Worm (Caenorhabditis elegans): ENCODE measurements around the gene rbx-1.

The rbx-1 gene

ce11 chrV:9713532-9713931, 23.2 kb upstream of the rbx-1 start, which contains the start of gene F40F9.10:
Gene F40F9.10 (minus strand): TSS chrV:9713632.
- TF ChIP-seq him-1 (tag; optimal IDR thresholded peaks at IDR 0.05) (no peak), dao-5 (tag; optimal IDR thresholded peaks at IDR 0.05) (no peak), W03F9.2 (tag; optimal IDR thresholded peaks at IDR 0.05) (no peak)

ce11 chrV:9712418-9713173, 22.3 kb upstream of the rbx-1 start:
- TF ChIP-seq W03F9.2 (tag; optimal IDR thresholded peaks at IDR 0.05) (no peak), dao-5 (tag; optimal IDR thresholded peaks at IDR 0.05) (no peak), him-1 (tag; optimal IDR thresholded peaks at IDR 0.05) (no peak)

DNA sequence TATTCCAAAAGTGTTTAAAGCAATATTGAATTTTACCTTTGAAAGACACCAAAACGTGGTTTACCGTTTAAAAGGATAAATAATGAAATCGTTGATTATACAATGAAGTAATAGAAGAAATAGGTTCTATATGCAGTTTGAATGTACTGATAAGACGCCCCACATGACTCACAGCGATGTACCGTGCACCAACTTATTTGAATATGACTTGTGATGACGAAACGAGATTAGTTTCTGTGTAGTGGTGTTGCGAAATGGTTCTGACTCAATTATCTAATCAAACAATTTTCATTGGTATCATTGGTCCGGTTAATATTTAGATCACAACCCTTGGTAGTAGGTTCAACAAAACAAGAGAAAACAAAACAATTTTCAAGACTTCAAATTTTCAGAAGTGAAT, 20.9 kb upstream of the rbx-1 start:
- TF ChIP-seq W03F9.2 (tag; optimal IDR thresholded peaks at IDR 0.05) (no peak), dao-5 (tag; optimal IDR thresholded peaks at IDR 0.05) (no peak), him-1 (tag; optimal IDR thresholded peaks at IDR 0.05) (no peak)

DNA sequence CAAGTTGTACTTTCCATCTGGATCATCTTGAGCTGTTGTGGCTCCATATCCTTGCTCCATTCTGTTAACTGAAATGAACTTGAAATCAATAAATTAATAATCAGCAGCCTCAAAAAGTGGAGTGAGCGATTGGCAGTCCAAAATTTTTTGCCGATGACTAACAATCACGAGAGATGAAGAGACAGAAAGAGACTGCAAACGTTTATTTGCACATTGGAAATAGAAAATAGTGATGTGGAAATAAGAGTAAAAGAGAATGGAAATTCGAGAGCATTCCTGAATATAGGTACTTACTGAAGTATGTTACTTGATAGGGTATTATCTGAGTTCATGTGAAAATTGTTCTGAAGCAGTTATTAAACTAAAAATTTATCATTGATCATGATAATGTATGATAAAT, 19.4 kb upstream of the rbx-1 start, which contains the start of gene tag-120:
TSS of gene tag-120 (minus strand) at position 68 of the 400 bp plus-strand sequence.
- TF ChIP-seq W03F9.2 (tag; optimal IDR thresholded peaks at IDR 0.05) = no peak
- no peak for TF ChIP-seq dao-5 (tag; optimal IDR thresholded peaks at IDR 0.05)
- no peak for TF ChIP-seq him-1 (tag; optimal IDR thresholded peaks at IDR 0.05)

DNA sequence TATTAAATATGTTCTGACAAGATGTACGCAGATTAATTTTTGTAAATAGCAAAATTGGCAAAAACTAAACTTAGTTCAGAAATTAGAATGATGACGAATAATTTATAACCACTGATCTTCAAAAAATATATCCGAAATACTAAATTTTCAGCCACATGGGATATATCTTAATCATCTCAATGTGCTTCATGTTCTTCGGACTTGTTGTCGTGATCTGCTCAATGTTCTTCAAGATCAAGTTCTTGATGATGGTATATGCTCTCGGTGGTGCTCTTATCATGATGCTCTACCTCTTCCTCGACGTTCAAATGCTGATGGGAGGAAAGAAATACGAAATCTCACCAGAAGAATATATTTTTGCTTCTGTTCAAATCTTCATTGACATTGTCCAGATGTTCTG, 16.3 kb upstream of the rbx-1 start:
- TF ChIP-seq dao-5 (tag; optimal IDR thresholded peaks at IDR 0.05) (no peak), him-1 (tag; optimal IDR thresholded peaks at IDR 0.05) (no peak), W03F9.2 (tag; optimal IDR thresholded peaks at IDR 0.05) (no peak)

ce11 chrV:9704399-9704798, 14.1 kb upstream of the rbx-1 start:
- TF ChIP-seq him-1 (tag; optimal IDR thresholded peaks at IDR 0.05) (no peak), dao-5 (tag; optimal IDR thresholded peaks at IDR 0.05) (no peak), W03F9.2 (tag; optimal IDR thresholded peaks at IDR 0.05) (no peak)

DNA sequence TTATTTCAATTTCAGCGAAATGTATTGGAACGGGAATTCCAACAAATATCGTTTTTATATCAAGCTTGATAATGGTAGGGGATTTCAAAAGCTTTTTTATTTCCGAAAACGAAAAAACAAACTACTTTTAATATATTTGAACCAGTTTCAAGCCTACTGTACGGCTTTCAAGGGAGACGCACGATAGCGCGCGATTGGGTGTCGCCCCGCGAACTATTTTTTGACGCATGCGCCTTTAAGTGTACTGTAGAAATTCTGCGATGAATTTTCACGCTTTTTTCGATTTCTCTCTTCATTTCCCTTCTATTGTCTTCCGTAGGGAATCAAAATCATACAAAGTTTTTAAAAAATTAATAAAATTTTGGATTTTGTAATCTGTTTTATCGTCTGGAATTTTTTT, 13.2 kb upstream of the rbx-1 start:
- no peak for TF ChIP-seq dao-5 (tag; optimal IDR thresholded peaks at IDR 0.05)
- no peak for TF ChIP-seq him-1 (tag; optimal IDR thresholded peaks at IDR 0.05)
- TF ChIP-seq W03F9.2 (tag; optimal IDR thresholded peaks at IDR 0.05) = no peak

ce11 chrV:9702755-9703154, 12.4 kb upstream of the rbx-1 start, which contains the start of gene xbx-6:
Gene xbx-6 (plus strand): TSS chrV:9703055.
- TF ChIP-seq him-1 (tag; optimal IDR thresholded peaks at IDR 0.05) = no peak
- TF ChIP-seq W03F9.2 (tag; optimal IDR thresholded peaks at IDR 0.05) = no peak
- TF ChIP-seq dao-5 (tag; optimal IDR thresholded peaks at IDR 0.05) = no peak

ce11 chrV:9701861-9702260, 11.5 kb upstream of the rbx-1 start:
- TF ChIP-seq him-1 (tag; optimal IDR thresholded peaks at IDR 0.05) (no peak), W03F9.2 (tag; optimal IDR thresholded peaks at IDR 0.05) (no peak)

DNA sequence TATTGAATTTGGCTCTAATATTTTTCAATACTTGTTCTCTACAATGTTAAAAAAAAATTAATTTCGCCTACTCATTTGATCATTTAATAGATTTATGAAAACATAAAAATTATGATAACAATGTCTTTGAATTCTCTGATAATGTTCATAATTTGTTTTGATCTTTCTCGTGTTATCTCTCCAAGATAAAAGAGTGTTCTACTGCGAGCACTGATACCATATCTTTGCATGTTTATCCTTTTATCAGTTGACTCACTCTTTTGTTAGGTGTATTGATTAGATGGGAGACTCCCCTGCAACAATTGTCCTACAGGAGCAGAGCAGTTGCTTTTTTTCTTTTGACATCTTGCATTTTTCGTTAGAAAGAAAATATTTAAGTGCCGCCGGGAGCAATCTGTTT, 8.9 kb upstream of the rbx-1 start:
- no peak for TF ChIP-seq him-1 (tag; optimal IDR thresholded peaks at IDR 0.05)
- no peak for TF ChIP-seq W03F9.2 (tag; optimal IDR thresholded peaks at IDR 0.05)
- TF ChIP-seq dao-5 (tag; optimal IDR thresholded peaks at IDR 0.05) = no peak

- TF ChIP-seq W03F9.2 (tag; optimal IDR thresholded peaks at IDR 0.05) (no peak), him-1 (tag; optimal IDR thresholded peaks at IDR 0.05) (no peak), dao-5 (tag; optimal IDR thresholded peaks at IDR 0.05) (no peak)
These were observed 6.4 kb upstream of the rbx-1 start, which contains the start of gene her-1 for ce11 chrV:9696715-9697114. Gene her-1 (plus strand): TSS chrV:9697015.

DNA sequence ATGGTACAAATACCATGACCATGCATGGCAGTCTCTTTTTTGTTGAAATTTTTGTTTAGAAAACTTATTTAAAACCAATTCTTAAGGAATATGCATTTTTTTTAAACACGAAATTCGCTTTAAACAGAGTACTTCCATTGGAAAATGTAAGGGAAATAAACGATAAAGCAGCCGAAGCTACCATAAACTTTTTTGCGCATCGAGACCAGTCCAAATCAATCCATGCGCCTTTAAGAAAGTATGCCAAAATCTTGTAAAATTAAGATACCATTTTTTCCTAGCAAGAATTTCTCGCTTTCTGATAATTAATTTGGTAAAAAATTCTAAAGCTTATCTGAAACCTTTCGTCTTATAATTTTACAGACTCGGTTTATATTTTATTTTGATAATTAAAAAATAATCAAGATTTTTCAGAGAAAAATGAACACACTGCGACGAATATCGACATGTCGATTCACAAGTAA, 2.4 kb upstream of the rbx-1 start, which contains the start of gene ZK287.7:
TSS of gene ZK287.7 (plus strand) at position 414 of the 464 bp plus-strand sequence.
- TF ChIP-seq dao-5 (tag; optimal IDR thresholded peaks at IDR 0.05) (no peak), W03F9.2 (tag; optimal IDR thresholded peaks at IDR 0.05) (no peak), him-1 (tag; optimal IDR thresholded peaks at IDR 0.05) (no peak)

- TF ChIP-seq dao-5 (tag; optimal IDR thresholded peaks at IDR 0.05) (no peak), him-1 (tag; optimal IDR thresholded peaks at IDR 0.05) (peak; percentile 4)
These were observed 1.8 kb upstream of the rbx-1 start, which contains the start of gene ztf-9 for ce11 chrV:9692109-9692581. Gene ztf-9 (minus strand): TSS chrV:9692159.

DNA sequence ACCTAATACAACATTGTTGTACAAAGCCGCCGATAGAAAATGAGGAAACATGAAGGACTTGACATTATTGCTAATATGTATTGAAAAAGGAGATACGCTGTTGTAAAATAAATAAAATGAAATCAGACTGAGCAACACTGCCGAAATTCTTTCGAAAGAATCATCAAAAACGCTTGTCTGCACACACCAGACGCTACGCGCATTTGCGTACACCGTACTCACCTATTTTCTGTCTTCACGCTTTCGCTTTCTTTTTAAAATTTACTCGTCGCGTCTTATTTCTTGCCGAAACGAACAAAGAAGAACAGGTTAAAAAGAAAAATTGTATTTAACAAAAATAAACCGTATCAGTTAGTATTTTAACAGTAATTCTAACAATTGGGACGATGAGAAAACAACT, 406 bp upstream of the rbx-1 start:
- peak; percentile 84 for TF ChIP-seq W03F9.2 (tag; optimal IDR thresholded peaks at IDR 0.05)
- no peak for TF ChIP-seq him-1 (tag; optimal IDR thresholded peaks at IDR 0.05)

Data from whole organism, L4/young adult.